Fruit fly (Drosophila melanogaster) whole organism, prepupa: Measurements from ENCODE around the gene Mitf.

ENCODE experiments used
- CG11902 ChIP-seq: fragments of 200-800 bp; sonication (Bioruptor generic); optimal IDR thresholded peaks from 3 replicates; lab custom pipeline; 2016; ENCODE audit warnings: missing biosample characterization, missing genetic modification characterization
- CG15336 ChIP-seq: fragments of 200-800 bp; sonication (Bioruptor generic); IDR thresholded peaks from 2 replicates; pipeline ENCODE4 v1.3.6; 2022; ENCODE audit warnings: missing biosample characterization, missing genetic modification characterization
- CG32006 ChIP-seq: fragments of 200-800 bp; sonication (Bioruptor generic); optimal IDR thresholded peaks from 3 replicates; lab custom pipeline; 2017; ENCODE audit warnings: missing biosample characterization, mild to moderate bottlenecking, missing genetic modification characterization
- CG6792 ChIP-seq: fragments of 200-800 bp; sonication (Bioruptor generic); optimal IDR thresholded peaks from 3 replicates; lab custom pipeline; 2016; ENCODE audit warnings: missing biosample characterization, missing genetic modification characterization
- CG6808 ChIP-seq: fragments of 200-800 bp; sonication (Bioruptor generic); optimal IDR thresholded peaks from 3 replicates; lab custom pipeline; 2017; ENCODE audit warnings: missing biosample characterization, missing genetic modification characterization, mild to moderate bottlenecking, moderate library complexity, missing genetic modification reagents
- CG6854 ChIP-seq: fragments of 200-800 bp; sonication (Bioruptor generic); optimal IDR thresholded peaks from 2 replicates; lab custom pipeline; 2017; ENCODE audit warnings: missing biosample characterization, mild to moderate bottlenecking, missing genetic modification characterization
- CG8632 ChIP-seq: fragments of 200-800 bp; sonication (Bioruptor generic); optimal IDR thresholded peaks from 3 replicates; lab custom pipeline; 2016; ENCODE audit warnings: missing biosample characterization, missing genetic modification characterization
- Eip93F ChIP-seq: fragments of 200-800 bp; sonication (Bioruptor generic); optimal IDR thresholded peaks from 2 replicates; lab custom pipeline; 2016; ENCODE audit warnings: missing biosample characterization, mild to moderate bottlenecking, missing genetic modification characterization
- Ets21C ChIP-seq: fragments of 200-800 bp; sonication (Bioruptor generic); optimal IDR thresholded peaks from 3 replicates; lab custom pipeline; 2016; ENCODE audit warnings: missing biosample characterization, missing genetic modification characterization
- Ets96B ChIP-seq: fragments of 200-800 bp; optimal IDR thresholded peaks from 2 replicates; lab custom pipeline; 2019; ENCODE audit warnings: missing biosample characterization, mild to moderate bottlenecking, missing genetic modification characterization, moderate library complexity
- Hr39 ChIP-seq: fragments of 200-800 bp; sonication (Bioruptor generic); optimal IDR thresholded peaks from 2 replicates; lab custom pipeline; 2016; ENCODE audit warnings: missing biosample characterization, missing genetic modification characterization
- Lpt ChIP-seq: fragments of 200-800 bp; sonication (Bioruptor generic); optimal IDR thresholded peaks from 3 replicates; lab custom pipeline; 2016; ENCODE audit warnings: missing biosample characterization, missing genetic modification characterization
- Met ChIP-seq: fragments of 200-800 bp; sonication (Bioruptor generic); optimal IDR thresholded peaks from 3 replicates; lab custom pipeline; 2016; ENCODE audit warnings: missing biosample characterization, missing genetic modification characterization
- Smox ChIP-seq: fragments of 200-800 bp; sonication (Bioruptor generic); optimal IDR thresholded peaks from 3 replicates; lab custom pipeline; 2016; ENCODE audit warnings: missing biosample characterization, missing genetic modification characterization
- Sox102F ChIP-seq: fragments of 200-800 bp; sonication (Bioruptor generic); optimal IDR thresholded peaks from 2 replicates; lab custom pipeline; 2016; ENCODE audit warnings: missing biosample characterization, mild to moderate bottlenecking, missing genetic modification characterization
- Sox15 ChIP-seq: fragments of 200-800 bp; sonication (Bioruptor generic); optimal IDR thresholded peaks from 3 replicates; lab custom pipeline; 2016; ENCODE audit warnings: missing biosample characterization, missing genetic modification characterization
- pdm3 ChIP-seq: fragments of 200-800 bp; sonication (Bioruptor generic); optimal IDR thresholded peaks from 3 replicates; lab custom pipeline; 2016; ENCODE audit warnings: missing biosample characterization, missing genetic modification characterization
- svp ChIP-seq: fragments of 200-800 bp; sonication (Bioruptor generic); peaks from one replicate; lab custom pipeline; 2016; ENCODE audit warnings: missing biosample characterization, missing genetic modification characterization
- topi ChIP-seq: fragments of 200-800 bp; sonication (Bioruptor generic); optimal IDR thresholded peaks from 3 replicates; lab custom pipeline; 2016; ENCODE audit warnings: missing biosample characterization, missing genetic modification characterization
- vri ChIP-seq: fragments of 200-800 bp; sonication (Bioruptor generic); optimal IDR thresholded peaks from 3 replicates; lab custom pipeline; 2016; ENCODE audit warnings: missing biosample characterization, mild to moderate bottlenecking, missing genetic modification characterization

Gene Mitf

DNA sequence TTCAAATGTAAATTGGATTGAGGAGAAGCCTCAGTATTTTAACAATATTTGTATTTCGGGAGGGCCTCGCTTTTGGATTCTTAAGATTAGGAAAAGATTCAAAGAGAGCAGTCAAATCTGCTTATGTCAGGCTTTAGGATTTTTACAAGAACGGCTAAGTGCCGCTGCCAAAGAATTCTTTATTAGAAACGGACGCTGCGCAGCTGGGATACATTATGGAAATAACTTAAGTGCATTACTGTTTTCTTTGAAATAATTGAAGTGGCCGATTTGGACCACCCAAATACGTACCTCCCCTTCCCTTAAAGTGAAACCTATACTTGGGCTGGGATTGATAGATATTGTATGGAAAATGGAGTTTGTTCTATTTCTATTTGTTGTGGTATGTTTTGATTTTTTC, 39.6 kb downstream of the Mitf start:
- no peak for TF ChIP-seq Met
- peak; percentile 13 for TF ChIP-seq svp (GFP tag; lab: Kevin White, UChicago)
- TF ChIP-seq CG11902 (GFP tag; lab: Kevin White, UChicago), result no peak
- TF ChIP-seq CG32006, result no peak
- no peak for TF ChIP-seq pdm3 (GFP tag; lab: Kevin White, UChicago)
- no peak for TF ChIP-seq topi
- TF ChIP-seq Lpt, result no peak

DNA sequence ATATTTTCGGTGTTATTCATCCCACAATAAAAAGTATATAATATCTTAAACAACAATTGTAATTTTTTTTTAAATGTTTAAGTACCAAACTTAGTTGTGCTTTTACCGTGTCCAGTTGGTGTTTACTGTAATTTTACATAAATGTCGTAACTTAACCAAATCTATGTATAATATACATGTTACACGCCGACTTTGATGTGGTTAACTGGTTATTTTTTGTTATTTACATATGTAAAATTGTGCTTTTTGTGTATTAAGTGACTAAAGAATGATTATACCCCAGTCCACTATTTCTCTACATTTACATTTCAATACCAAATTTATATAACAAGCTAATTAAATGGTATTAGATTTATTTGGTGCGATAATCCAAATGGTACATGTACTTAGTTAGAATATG, 52.3 kb downstream of the Mitf start:
- TF ChIP-seq Hr39 (GFP tag; lab: Kevin White, UChicago) (no peak), CG6854 (GFP tag; lab: Kevin White, UChicago) (no peak), Sox15 (GFP tag; lab: Kevin White, UChicago) (no peak), CG8632 (GFP tag; lab: Kevin White, UChicago) (no peak), Sox102F (GFP tag; lab: Kevin White, UChicago) (no peak), CG11902 (GFP tag; lab: Kevin White, UChicago) (no peak), vri (GFP tag; lab: Kevin White, UChicago) (no peak), Ets96B (tag; lab: Kevin White, UChicago) (no peak)
- TF ChIP-seq, all 60 proteins: peak for 0

DNA sequence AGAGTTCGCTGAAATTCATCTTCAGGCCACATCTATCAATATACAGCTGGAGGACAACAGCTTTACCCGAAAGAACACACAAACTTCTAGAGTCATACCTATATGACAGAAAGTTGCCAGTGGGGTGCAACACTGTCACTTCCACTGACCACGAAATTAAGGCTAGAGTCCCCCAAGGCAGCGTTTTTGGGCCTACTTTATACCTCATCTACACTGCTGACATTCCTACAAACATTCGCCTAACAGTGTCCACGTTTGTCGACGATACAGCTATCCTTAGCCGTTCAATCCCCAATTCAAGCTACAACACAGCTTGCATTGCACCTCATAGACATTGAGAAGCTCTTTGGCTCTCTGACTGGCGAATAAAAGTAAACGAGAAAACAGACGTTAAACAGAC, 61.7 kb downstream of the Mitf start:
- TF ChIP-seq Ets21C, result no peak
- no peak for TF ChIP-seq Lpt
- TF ChIP-seq CG6792, result no peak
- TF ChIP-seq Smox, result no peak
- no peak for TF ChIP-seq CG15336 (GFP tag; lab: Robert Waterston, UW)
- no peak for TF ChIP-seq svp (GFP tag; lab: Kevin White, UChicago)
- TF ChIP-seq topi, result no peak
- TF ChIP-seq Sox102F (GFP tag; lab: Kevin White, UChicago), result no peak
- TF ChIP-seq Eip93F (GFP tag; lab: Kevin White, UChicago), result no peak
- TF ChIP-seq CG8632 (GFP tag; lab: Kevin White, UChicago), result no peak
- no peak for TF ChIP-seq CG6808 (GFP tag; lab: Kevin White, UChicago)
